Fruit fly (Drosophila melanogaster) S2 (cell line): ENCODE data around the gene CG17224.

Experiments
- CG8478 ChIP-seq: fragments of >200 bp; optimal IDR thresholded peaks from 2 replicates; lab custom pipeline; 2018
- CTCF ChIP-seq, 2 experiments: fragments of >200 bp; optimal IDR thresholded peaks; 2 replicates each; lab custom pipeline; 2018

DNA sequence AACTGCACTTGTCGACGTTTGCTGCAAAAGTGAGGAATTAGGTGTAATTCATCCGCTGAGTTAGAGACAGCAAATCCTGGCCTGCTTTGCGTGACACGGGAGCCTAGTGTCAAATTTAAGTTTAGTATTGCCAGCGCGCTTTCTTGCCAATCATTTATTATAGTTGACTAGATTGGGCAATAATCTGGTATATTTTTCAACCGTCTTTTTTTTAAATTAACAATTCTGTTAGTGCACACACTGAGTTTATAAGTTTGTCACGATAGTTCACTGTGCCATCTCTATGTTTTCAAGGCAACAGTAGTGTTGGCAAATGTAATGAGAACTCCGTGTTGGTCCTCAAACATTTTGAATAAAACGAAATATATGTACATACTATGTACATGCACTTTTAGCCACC lies 41.3 kb downstream of the CG17224 start, which contains the start of the genes CG9641 and CG3165:
- no peak for TF ChIP-seq CG8478 (lab: Kevin White, UChicago)
- no peak for TF ChIP-seq CTCF (optimal IDR thresholded peaks at IDR 0.05; lab: Kevin White, UChicago)
